Fruit fly (Drosophila melanogaster): Measurements from ENCODE around the gene Ir7e.

Ir7e gene

dm6 chrX:7888386-7889024 lies 7.0 kb upstream of the Ir7e start, which contains the start of gene Acat1 (continued):
- TF ChIP-seq CG16815 (GFP tag; optimal IDR thresholded peaks at IDR 0.05) = peak; percentile 11
- peak; percentile 39 for TF ChIP-seq kay (GFP tag; optimal IDR thresholded peaks at IDR 0.05)
- TF ChIP-seq Hand (GFP tag; optimal IDR thresholded peaks at IDR 0.05) = no peak
- TF ChIP-seq CG17359 (tag; optimal IDR thresholded peaks at IDR 0.05) = no peak
- no peak for TF ChIP-seq Sox100B (GFP tag; optimal IDR thresholded peaks at IDR 0.05)
- TF ChIP-seq H15 (GFP tag; IDR thresholded peaks at IDR 0.05) = no peak
- no peak for TF ChIP-seq CG10321 (GFP tag; IDR thresholded peaks at IDR 0.05)
- no peak; the same call in 1 of the 2 replicates for TF ChIP-seq Bgb (GFP tag; IDR thresholded peaks at IDR 0.05; ENCODE audit: partially characterized antibody)
- TF ChIP-seq gsb-n (tag; optimal IDR thresholded peaks at IDR 0.05) = peak; percentile 44
- peak; percentile 65 for TF ChIP-seq caup (GFP tag; optimal IDR thresholded peaks at IDR 0.05; ENCODE audit: severe bottlenecking)
- TF ChIP-seq shn (GFP tag; optimal IDR thresholded peaks at IDR 0.05) = no peak
- peak; percentile 49 for TF ChIP-seq Fer3 (tag; optimal IDR thresholded peaks at IDR 0.05)
- TF ChIP-seq CG12744 (GFP tag; optimal IDR thresholded peaks at IDR 0.05) = peak; percentile 28
- no peak for TF ChIP-seq ro (GFP tag; IDR thresholded peaks at IDR 0.05)
- TF ChIP-seq CG1647 (GFP tag; optimal IDR thresholded peaks at IDR 0.05) = no peak
- TF ChIP-seq vfl (GFP tag; optimal IDR thresholded peaks at IDR 0.05) = no peak
- peak; percentile 53; the same call in 1 of the 2 replicates for TF ChIP-seq CG3847 (GFP tag; IDR thresholded peaks at IDR 0.05)
- peak; percentile 43 for TF ChIP-seq CG17829 (tag; optimal IDR thresholded peaks at IDR 0.05)
- TF ChIP-seq h (optimal IDR thresholded peaks at IDR 0.05) = no peak
- no peak for TF ChIP-seq CG6272 (GFP tag; IDR thresholded peaks at IDR 0.05)
- no peak for TF ChIP-seq CG14965 (GFP tag; optimal IDR thresholded peaks at IDR 0.05; ENCODE audit: borderline replicate concordance)
- TF ChIP-seq cas (GFP tag; IDR thresholded peaks at IDR 0.05) = no peak
- peak; percentile 17 for TF ChIP-seq ewg (GFP tag; optimal IDR thresholded peaks at IDR 0.05)
- no peak for TF ChIP-seq CG1603 (tag; optimal IDR thresholded peaks at IDR 0.05)
- peak; percentile 12 for TF ChIP-seq exex (tag; optimal IDR thresholded peaks at IDR 0.05)
- peak; percentile 58 for TF ChIP-seq CG2678 (tag; optimal IDR thresholded peaks at IDR 0.05)
- TF ChIP-seq CG8089 (GFP tag; optimal IDR thresholded peaks at IDR 0.05) = no peak
- TF ChIP-seq E2f2 (GFP tag; IDR thresholded peaks at IDR 0.05) = peak; percentile 49; the same call in 1 of the 2 replicates
- no peak for TF ChIP-seq CG8478 (optimal IDR thresholded peaks at IDR 0.05)
- peak; percentile 44 to 64 for TF ChIP-seq dpn (GFP tag; optimal IDR thresholded peaks at IDR 0.05)
- TF ChIP-seq CG4617 (GFP tag; optimal IDR thresholded peaks at IDR 0.05; ENCODE audit: borderline replicate concordance) = no peak
- TF ChIP-seq NK7.1 (GFP tag; optimal IDR thresholded peaks at IDR 0.05) = peak; percentile 38
- TF ChIP-seq NFAT (GFP tag; IDR thresholded peaks at IDR 0.05) = no peak
- TF ChIP-seq sd (tag; optimal IDR thresholded peaks at IDR 0.05) = no peak
- peak; percentile 14 for TF ChIP-seq her (GFP tag; optimal IDR thresholded peaks at IDR 0.05)
- peak; percentile 48; the same call in 1 of the 2 replicates for TF ChIP-seq HLH3B (GFP tag; IDR thresholded peaks at IDR 0.05)
- TF ChIP-seq toy (GFP tag; IDR thresholded peaks at IDR 0.05) = no peak
- no peak for TF ChIP-seq B-H1 (GFP tag; IDR thresholded peaks at IDR 0.05)
- TF ChIP-seq CG6854 (GFP tag; optimal IDR thresholded peaks at IDR 0.05) = no peak
- no peak for TF ChIP-seq CG31388 (GFP tag; optimal IDR thresholded peaks at IDR 0.05)
- TF ChIP-seq CG30020 (tag; optimal IDR thresholded peaks at IDR 0.05) = no peak
- TF ChIP-seq CG8290 (GFP tag; optimal IDR thresholded peaks at IDR 0.05) = no peak
- no peak for TF ChIP-seq CG8290 (tag; optimal IDR thresholded peaks at IDR 0.05)
- TF ChIP-seq CG17385 (GFP tag; optimal IDR thresholded peaks at IDR 0.05) = no peak
- no peak for TF ChIP-seq CG10274 (GFP tag; optimal IDR thresholded peaks at IDR 0.05)
- 0 out of 2 replicates have a peak, but pooled peaks have one; percentile 40 for TF ChIP-seq CG5953 (GFP tag; IDR thresholded peaks at IDR 0.05)
- TF ChIP-seq grn (GFP tag; optimal IDR thresholded peaks at IDR 0.05) = no peak
- TF ChIP-seq pzg (GFP tag; optimal IDR thresholded peaks at IDR 0.05) = peak; percentile 50
- TF ChIP-seq Max (GFP tag; optimal IDR thresholded peaks at IDR 0.05) = peak; percentile 54
- peak in 1 of 2 experiments; percentile 64 for TF ChIP-seq bsh (GFP tag; optimal IDR thresholded peaks at IDR 0.05)
- TF ChIP-seq CG13123 (GFP tag; optimal IDR thresholded peaks at IDR 0.05) = no peak
